Worm (Caenorhabditis elegans) whole organism, mixed stage, embryonic: ENCODE measurements around the gene pos-1.

Experiments
- bed-3 ChIP-seq: fragments of 200-800 bp; sonication (Bioruptor generic); optimal IDR thresholded peaks from 3 replicates; lab custom pipeline; 2018; ENCODE audit warnings: mild to moderate bottlenecking, missing genetic modification characterization, moderate library complexity, missing compliant biosample characterization
- blmp-1 ChIP-seq: fragments of 150-350 bp; optimal IDR thresholded peaks from 2 replicates; lab custom pipeline; 2014; ENCODE audit warnings: missing biosample characterization, missing genetic modification characterization
- ceh-39 ChIP-seq: fragments of 150-350 bp; optimal IDR thresholded peaks from 2 replicates; lab custom pipeline; 2014; ENCODE audit warnings: missing biosample characterization, missing genetic modification characterization
- ceh-43 ChIP-seq: fragments of 200-800 bp; sonication (Bioruptor generic); optimal IDR thresholded peaks from 2 replicates; lab custom pipeline; 2018; ENCODE audit warnings: mild to moderate bottlenecking, missing genetic modification characterization, moderate library complexity, missing compliant biosample characterization
- ceh-83 ChIP-seq: fragments of 200-800 bp; sonication (Bioruptor generic); optimal IDR thresholded peaks from 2 replicates; lab custom pipeline; 2018; ENCODE audit warnings: mild to moderate bottlenecking, missing genetic modification characterization, missing compliant biosample characterization
- ces-1 ChIP-seq: fragments of 150-350 bp; optimal IDR thresholded peaks from 2 replicates; lab custom pipeline; 2014; ENCODE audit warnings: missing biosample characterization, missing genetic modification reagents, missing genetic modification characterization
- cnd-1 ChIP-seq: fragments of 200-800 bp; sonication (Bioruptor generic); optimal IDR thresholded peaks from 2 replicates; lab custom pipeline; 2018; ENCODE audit warnings: mild to moderate bottlenecking, missing genetic modification characterization, missing compliant biosample characterization
- drap-1 ChIP-seq: fragments of 200-800 bp; sonication (Bioruptor generic); optimal IDR thresholded peaks from 3 replicates; lab custom pipeline; 2018; ENCODE audit warnings: mild to moderate bottlenecking, missing genetic modification characterization, missing compliant biosample characterization
- elt-3 ChIP-seq: fragments of 150-350 bp; optimal IDR thresholded peaks from 2 replicates; lab custom pipeline; 2014; ENCODE audit warnings: missing biosample characterization, missing genetic modification characterization
- flh-1 ChIP-seq: fragments of 200-800 bp; sonication (Bioruptor generic); optimal IDR thresholded peaks from 2 replicates; lab custom pipeline; 2018; ENCODE audit warnings: mild to moderate bottlenecking, missing genetic modification characterization, moderate library complexity, missing compliant biosample characterization
- ham-2 ChIP-seq: fragments of 200-800 bp; sonication (Bioruptor generic); optimal IDR thresholded peaks from 2 replicates; lab custom pipeline; 2018; ENCODE audit warnings: mild to moderate bottlenecking, missing genetic modification characterization, missing compliant biosample characterization
- hlh-1 ChIP-seq: fragments of 150-350 bp; optimal IDR thresholded peaks from 2 replicates; lab custom pipeline; 2014; ENCODE audit warnings: missing biosample characterization, missing genetic modification reagents, missing genetic modification characterization
- lin-13 ChIP-seq: fragments of 150-350 bp; optimal IDR thresholded peaks from 2 replicates; lab custom pipeline; 2014; ENCODE audit warnings: missing biosample characterization, missing genetic modification characterization
- lin-32 ChIP-seq: fragments of 200-800 bp; sonication (Bioruptor generic); optimal IDR thresholded peaks from 2 replicates; lab custom pipeline; 2018; ENCODE audit warnings: mild to moderate bottlenecking, missing genetic modification characterization, missing compliant biosample characterization
- lsy-2 ChIP-seq: fragments of 150-350 bp; optimal IDR thresholded peaks from 2 replicates; lab custom pipeline; 2014; ENCODE audit warnings: missing biosample characterization, missing genetic modification characterization
- mab-5 ChIP-seq: fragments of 150-350 bp; optimal IDR thresholded peaks from 2 replicates; lab custom pipeline; 2014; ENCODE audit warnings: missing biosample characterization, missing genetic modification characterization
- mep-1 ChIP-seq: fragments of 150-350 bp; optimal IDR thresholded peaks from 2 replicates; lab custom pipeline; 2017; ENCODE audit warnings: missing biosample characterization, missing genetic modification reagents, missing genetic modification characterization, inconsistent platforms
- mls-2 ChIP-seq: sonication (generic microtip); optimal IDR thresholded peaks from 2 replicates; lab custom pipeline; 2016; ENCODE audit warnings: mild to moderate bottlenecking, missing genetic modification characterization, moderate library complexity, missing compliant biosample characterization
- nhr-12 ChIP-seq: fragments of 150-350 bp; optimal IDR thresholded peaks from 2 replicates; lab custom pipeline; 2014; ENCODE audit warnings: missing biosample characterization, missing genetic modification characterization
- nhr-2 ChIP-seq: fragments of 150-350 bp; optimal IDR thresholded peaks from 2 replicates; lab custom pipeline; 2014; ENCODE audit warnings: missing biosample characterization, missing genetic modification characterization
- nhr-237 ChIP-seq: fragments of 150-350 bp; optimal IDR thresholded peaks from 2 replicates; lab custom pipeline; 2014; ENCODE audit warnings: missing biosample characterization, missing genetic modification characterization
- nhr-28 ChIP-seq: fragments of 150-350 bp; optimal IDR thresholded peaks from 2 replicates; lab custom pipeline; 2014; ENCODE audit warnings: missing biosample characterization, missing genetic modification characterization
- nhr-76 ChIP-seq: sonication (generic microtip); optimal IDR thresholded peaks from 2 replicates; lab custom pipeline; 2017; ENCODE audit warnings: missing biosample characterization, missing genetic modification characterization
- pha-4 ChIP-seq: fragments of 150-350 bp; optimal IDR thresholded peaks from 2 replicates; lab custom pipeline; 2018; ENCODE audit warnings: missing biosample characterization, missing genetic modification reagents, missing genetic modification characterization
- sem-2 ChIP-seq: fragments of 200-800 bp; sonication (Bioruptor generic); optimal IDR thresholded peaks from 2 replicates; lab custom pipeline; 2018; ENCODE audit warnings: mild to moderate bottlenecking, missing genetic modification characterization, missing compliant biosample characterization
- snpc-4 ChIP-seq: fragments of 150-350 bp; optimal IDR thresholded peaks from 2 replicates; lab custom pipeline; 2014; ENCODE audit warnings: missing biosample characterization, missing genetic modification characterization
- sptf-1 ChIP-seq: sonication (generic microtip); optimal IDR thresholded peaks from 2 replicates; lab custom pipeline; 2017; ENCODE audit warnings: mild to moderate bottlenecking, missing genetic modification characterization, moderate library complexity, missing compliant biosample characterization
- tbx-8 ChIP-seq: fragments of 200-800 bp; sonication (Bioruptor generic); optimal IDR thresholded peaks from 2 replicates; lab custom pipeline; 2018; ENCODE audit warnings: mild to moderate bottlenecking, missing genetic modification characterization, moderate library complexity, missing compliant biosample characterization
- unc-120 ChIP-seq: sonication (generic microtip); optimal IDR thresholded peaks from 2 replicates; lab custom pipeline; 2017; ENCODE audit warnings: missing genetic modification characterization, missing compliant biosample characterization; ENCODE audit not compliant: poor library complexity, severe bottlenecking
- unc-62 ChIP-seq: fragments of 150-350 bp; optimal IDR thresholded peaks from 2 replicates; lab custom pipeline; 2014; ENCODE audit warnings: missing biosample characterization, missing genetic modification reagents, missing genetic modification characterization
- zip-8 ChIP-seq: fragments of 150-350 bp; optimal IDR thresholded peaks from 2 replicates; lab custom pipeline; 2014; ENCODE audit warnings: missing biosample characterization, missing genetic modification characterization
- ztf-11 ChIP-seq: fragments of 150-350 bp; optimal IDR thresholded peaks from 2 replicates; lab custom pipeline; 2014; ENCODE audit warnings: missing biosample characterization, missing genetic modification characterization

pos-1 gene

DNA sequence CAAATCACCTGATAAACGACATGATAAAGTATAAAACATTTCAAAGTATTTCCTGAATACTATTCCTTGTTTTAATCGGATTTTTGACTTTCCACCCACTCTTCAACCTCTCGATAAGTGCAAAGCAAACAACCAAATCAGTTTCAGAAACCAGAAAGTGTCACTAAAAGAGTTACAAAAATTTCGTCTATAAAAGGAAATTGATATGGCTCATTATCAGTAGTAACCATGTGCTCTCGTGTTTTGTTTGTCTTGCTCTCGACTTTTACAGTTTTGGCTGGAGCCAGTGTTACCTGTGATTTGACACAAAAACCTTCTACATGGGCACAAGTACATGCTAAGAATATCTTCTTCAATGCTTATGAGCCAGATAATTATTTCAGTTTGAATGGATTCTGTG, 30.2 kb upstream of the pos-1 start, which contains the start of gene F52E1.14:
Gene F52E1.14, plus strand, starts transcription at position 207 of the 400 bp plus-strand sequence.
- no peak for TF ChIP-seq cnd-1 (tag; lab: Kevin White, UChicago)
- no peak for TF ChIP-seq ceh-83 (GFP tag; lab: Kevin White, UChicago)
- no peak for TF ChIP-seq mab-5 (tag; lab: Kevin White, UChicago)
- no peak for TF ChIP-seq ces-1 (GFP tag; lab: Kevin White, UChicago)
- no peak for TF ChIP-seq drap-1 (GFP tag; lab: Kevin White, UChicago)
- no peak for TF ChIP-seq snpc-4
- TF ChIP-seq lin-13 (tag; lab: Kevin White, UChicago) = no peak
- TF ChIP-seq flh-1 = no peak
- TF ChIP-seq nhr-28 (tag; lab: Kevin White, UChicago) = no peak
- TF ChIP-seq mls-2 (tag; lab: Kevin White, UChicago) = no peak
- TF ChIP-seq tbx-8 = no peak
- TF ChIP-seq sem-2 (GFP tag; lab: Kevin White, UChicago) = no peak
- TF ChIP-seq ham-2 (GFP tag; lab: Kevin White, UChicago) = no peak
- no peak for TF ChIP-seq nhr-237 (tag; lab: Kevin White, UChicago)

DNA sequence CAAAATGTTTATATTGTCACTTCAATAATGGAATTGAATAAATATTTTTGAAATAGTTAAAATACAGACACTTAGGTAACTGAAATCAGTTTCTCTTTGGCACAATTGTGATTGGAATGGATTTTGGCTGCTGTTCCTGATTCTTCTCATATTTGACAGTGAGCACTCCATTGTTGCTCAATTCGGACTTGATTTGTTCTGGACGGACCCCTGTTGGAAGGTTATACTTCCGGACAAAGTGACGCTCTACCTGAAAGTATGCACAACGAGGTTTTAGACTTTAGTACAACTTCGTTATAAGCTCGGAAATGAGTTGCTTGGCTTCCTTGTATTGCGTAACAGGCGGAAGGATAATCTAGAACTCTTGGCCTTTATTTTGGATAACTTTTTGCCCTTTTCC, 29.1 kb upstream of the pos-1 start:
- TF ChIP-seq nhr-2 (tag; lab: Kevin White, UChicago) = no peak
- peak; percentile 22 for TF ChIP-seq zip-8
- no peak for TF ChIP-seq blmp-1 (tag; lab: Kevin White, UChicago)
- no peak for TF ChIP-seq lin-13 (tag; lab: Kevin White, UChicago)

DNA sequence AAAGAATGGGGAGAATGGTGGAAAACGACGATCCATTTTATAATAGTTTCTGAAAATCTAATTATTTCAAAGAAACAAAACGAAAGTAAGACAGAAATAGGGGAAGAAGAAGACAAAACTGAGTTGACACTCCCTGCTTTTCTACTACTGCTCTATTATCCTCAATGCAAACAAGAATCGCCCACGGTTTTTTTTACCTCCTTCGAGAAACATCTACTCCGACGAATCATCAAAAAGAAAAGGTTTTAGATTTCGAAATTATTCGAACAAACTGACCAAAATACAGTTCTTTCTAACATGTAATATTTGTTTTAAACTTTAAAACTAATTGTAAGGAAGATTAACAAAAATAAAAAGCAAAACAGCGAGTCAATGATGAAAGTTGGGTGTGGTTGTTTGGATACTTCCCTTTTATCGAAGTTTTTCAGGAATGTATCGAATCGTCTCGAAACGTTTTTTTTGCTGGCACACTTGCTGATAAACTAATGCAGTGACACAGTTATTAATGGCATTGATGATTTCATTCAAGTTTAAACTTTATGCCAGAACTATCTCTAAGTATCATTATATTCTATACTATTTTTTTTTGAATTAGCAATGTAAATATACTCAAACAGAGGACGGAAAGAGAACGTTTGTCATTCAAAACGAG, 27.9 kb upstream of the pos-1 start, which contains the start of gene hsp-17:
Gene hsp-17, minus strand, starts transcription at position 51 of the 652 bp plus-strand sequence.
- no peak for TF ChIP-seq lin-13 (tag; lab: Kevin White, UChicago)
- TF ChIP-seq sptf-1 (tag; lab: Kevin White, UChicago) = no peak
- no peak for TF ChIP-seq unc-62 (GFP tag; lab: Kevin White, UChicago)
- no peak for TF ChIP-seq mep-1
- TF ChIP-seq blmp-1 (tag; lab: Kevin White, UChicago) = no peak
- TF ChIP-seq ceh-83 (GFP tag; lab: Kevin White, UChicago) = no peak
- no peak for TF ChIP-seq mls-2 (tag; lab: Kevin White, UChicago)
- TF ChIP-seq hlh-1 (tag; lab: Kevin White, UChicago) = no peak
- no peak for TF ChIP-seq tbx-8
- no peak for TF ChIP-seq bed-3 (GFP tag; lab: Kevin White, UChicago)
- TF ChIP-seq ceh-43 (GFP tag; lab: Kevin White, UChicago) = no peak
- TF ChIP-seq nhr-12 = no peak
- TF ChIP-seq ceh-39 = no peak
- no peak for TF ChIP-seq unc-120 (tag; lab: Kevin White, UChicago)
- no peak for TF ChIP-seq flh-1
- no peak for TF ChIP-seq ces-1 (GFP tag; lab: Kevin White, UChicago)
- no peak for TF ChIP-seq lsy-2
- TF ChIP-seq, all 35 proteins: peak for 0

DNA sequence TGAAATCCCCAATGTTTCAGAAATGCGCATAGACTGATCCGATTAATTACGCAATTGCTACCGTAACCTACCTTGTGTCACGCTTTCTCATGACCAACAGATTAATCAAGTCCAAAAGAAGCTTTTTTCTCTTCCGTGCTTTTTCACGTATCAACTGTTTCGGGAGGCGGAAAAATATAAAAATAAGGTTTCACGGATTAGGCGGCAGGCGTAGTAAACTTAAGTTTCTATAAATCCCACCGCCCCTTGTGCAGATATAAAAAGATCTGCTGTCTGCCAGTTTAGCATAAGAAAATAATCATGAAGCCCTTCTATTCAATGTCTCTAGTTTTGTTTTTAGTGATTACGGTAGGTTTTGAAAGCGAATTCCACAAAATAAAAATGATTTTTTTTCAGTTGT, 26.8 kb upstream of the pos-1 start, which contains the start of gene gcy-7:
Gene gcy-7, plus strand, starts transcription at position 301 of the 400 bp plus-strand sequence.
- TF ChIP-seq mab-5 (tag; lab: Kevin White, UChicago) (no peak), ces-1 (GFP tag; lab: Kevin White, UChicago) (no peak), elt-3 (tag; lab: Kevin White, UChicago) (no peak), nhr-28 (tag; lab: Kevin White, UChicago) (no peak), tbx-8 (no peak), nhr-12 (no peak), nhr-76 (tag; lab: Kevin White, UChicago) (no peak), ztf-11 (tag; lab: Kevin White, UChicago) (no peak), drap-1 (GFP tag; lab: Kevin White, UChicago) (no peak), flh-1 (no peak)

DNA sequence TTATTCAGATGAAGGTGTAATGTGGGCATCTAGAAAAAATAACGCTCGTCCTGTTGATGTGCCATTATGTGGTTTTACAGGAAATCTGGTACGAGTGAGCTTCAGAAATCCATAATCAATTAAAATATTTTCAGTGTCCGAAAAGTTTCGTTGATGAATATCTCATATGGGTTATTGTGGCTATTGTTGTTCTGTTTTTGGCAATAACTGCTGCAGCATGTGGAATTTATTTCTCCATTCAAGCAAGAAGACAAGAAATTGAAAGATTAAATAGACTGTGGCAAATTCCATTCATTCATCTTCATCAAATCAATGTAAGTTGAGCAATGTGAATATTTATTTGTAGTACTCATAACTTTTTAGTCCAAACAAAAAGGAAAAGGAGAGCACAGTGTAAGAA, 24.6 kb upstream of the pos-1 start:
- TF ChIP-seq elt-3 (tag; lab: Kevin White, UChicago) (no peak), bed-3 (GFP tag; lab: Kevin White, UChicago) (no peak), nhr-76 (tag; lab: Kevin White, UChicago) (no peak), drap-1 (GFP tag; lab: Kevin White, UChicago) (no peak), unc-120 (tag; lab: Kevin White, UChicago) (no peak), ztf-11 (tag; lab: Kevin White, UChicago) (no peak), ces-1 (GFP tag; lab: Kevin White, UChicago) (no peak), lin-32 (GFP tag; lab: Kevin White, UChicago) (no peak), tbx-8 (no peak), ceh-39 (no peak), cnd-1 (tag; lab: Kevin White, UChicago) (no peak), pha-4 (tag; lab: Kevin White, UChicago) (no peak)
